Fruit fly (Drosophila melanogaster) whole organism, wandering third instar larva: ENCODE measurements around the gene Herc4.

ENCODE experiments used
- Abd-B ChIP-seq: fragments of >200 bp; optimal IDR thresholded peaks from 2 replicates; lab custom pipeline; 2017; ENCODE audit warnings: missing biosample characterization, missing genetic modification characterization
- CG32264 ChIP-seq: fragments of 200-800 bp; sonication (Bioruptor generic); optimal IDR thresholded peaks from 2 replicates; lab custom pipeline; 2016; ENCODE audit warnings: missing biosample characterization, missing genetic modification characterization
- CG9705 ChIP-seq: fragments of 200-800 bp; sonication (Bioruptor generic); optimal IDR thresholded peaks from 2 replicates; lab custom pipeline; 2018; ENCODE audit warnings: missing biosample characterization, mild to moderate bottlenecking, missing genetic modification characterization
- CrebA ChIP-seq: fragments of 200-800 bp; sonication (Bioruptor generic); optimal IDR thresholded peaks from 2 replicates; lab custom pipeline; 2016; ENCODE audit warnings: missing biosample characterization, mild to moderate bottlenecking, missing genetic modification characterization, borderline replicate concordance
- Dfd ChIP-seq: fragments of >200 bp; optimal IDR thresholded peaks from 2 replicates; lab custom pipeline; 2017; ENCODE audit warnings: missing biosample characterization, missing genetic modification characterization
- GATAd ChIP-seq: sonication (Bioruptor generic); optimal IDR thresholded peaks from 2 replicates; lab custom pipeline; 2016; ENCODE audit warnings: missing biosample characterization, missing genetic modification characterization
- HLH106 ChIP-seq: fragments of 200-800 bp; optimal IDR thresholded peaks from 3 replicates; lab custom pipeline; 2019; ENCODE audit warnings: missing biosample characterization, mild to moderate bottlenecking, missing genetic modification characterization, moderate library complexity
- Hnf4 ChIP-seq: fragments of 200-800 bp; sonication (Bioruptor generic); optimal IDR thresholded peaks from 2 replicates; lab custom pipeline; 2016; ENCODE audit warnings: missing biosample characterization, mild to moderate bottlenecking, missing genetic modification characterization
- Hr83 ChIP-seq: fragments of 200-300 bp; sonication (Bioruptor generic); optimal IDR thresholded peaks from 2 replicates; lab custom pipeline; 2016; ENCODE audit warnings: missing biosample characterization, mild to moderate bottlenecking, missing genetic modification characterization, moderate library complexity; ENCODE audit not compliant: poor library complexity, severe bottlenecking
- Jra ChIP-seq: sonication (Bioruptor generic); optimal IDR thresholded peaks from 2 replicates; lab custom pipeline; 2016; ENCODE audit warnings: missing biosample characterization, missing genetic modification characterization
- Mio ChIP-seq: sonication (Bioruptor generic); optimal IDR thresholded peaks from 2 replicates; lab custom pipeline; 2016; ENCODE audit warnings: missing biosample characterization, missing genetic modification characterization
- Myc ChIP-seq: fragments of >200 bp; optimal IDR thresholded peaks from 2 replicates; lab custom pipeline; 2017
- N ChIP-seq: fragments of >200 bp; optimal IDR thresholded peaks from 2 replicates; lab custom pipeline; 2018; ENCODE audit warnings: missing biosample characterization, missing external identifiers, missing genetic modification characterization
- OdsH ChIP-seq: fragments of 200-800 bp; sonication (Bioruptor generic); optimal IDR thresholded peaks from 2 replicates; lab custom pipeline; 2016; ENCODE audit warnings: missing biosample characterization, mild to moderate bottlenecking, missing genetic modification characterization
- Rel ChIP-seq, 2 experiments: fragments of 200-800 bp; sonication (Bioruptor generic) in 1 of 2; optimal IDR thresholded peaks; 2 replicates in 1 of 2; 3 replicates in 1 of 2; lab custom pipeline; 2016 to 2019; ENCODE audit warnings: mild to moderate bottlenecking in 2 of 2, missing biosample characterization in 2 of 2, missing genetic modification characterization in 2 of 2, moderate library complexity in 1 of 2
- Sp1 ChIP-seq: fragments of 200-800 bp; sonication (Bioruptor generic); optimal IDR thresholded peaks from 3 replicates; lab custom pipeline; 2019; ENCODE audit warnings: missing biosample characterization, mild to moderate bottlenecking, missing genetic modification characterization, moderate library complexity
- Vsx2 ChIP-seq: fragments of 200-300, 225-300 bp; sonication (Bioruptor generic); optimal IDR thresholded peaks from 2 replicates; lab custom pipeline; 2018; ENCODE audit warnings: missing biosample characterization, missing genetic modification characterization; ENCODE audit not compliant: partially characterized antibody
- br ChIP-seq: fragments of 200-800 bp; sonication (Bioruptor generic); optimal IDR thresholded peaks from 2 replicates; lab custom pipeline; 2016; ENCODE audit warnings: missing biosample characterization, missing genetic modification characterization
- brk ChIP-seq: fragments of 200-800 bp; sonication (Bioruptor generic); optimal IDR thresholded peaks from 2 replicates; lab custom pipeline; 2016; ENCODE audit warnings: missing biosample characterization, mild to moderate bottlenecking, missing genetic modification characterization
- dmrt93B ChIP-seq: fragments of 200-800 bp; sonication (Bioruptor generic); optimal IDR thresholded peaks from 2 replicates; lab custom pipeline; 2018; ENCODE audit warnings: missing biosample characterization, mild to moderate bottlenecking, missing genetic modification characterization
- dsf ChIP-seq: sonication (Bioruptor generic); optimal IDR thresholded peaks from 2 replicates; lab custom pipeline; 2016; ENCODE audit warnings: missing biosample characterization, missing genetic modification characterization, borderline replicate concordance
- ey ChIP-seq: fragments of 200-800 bp; sonication (Bioruptor generic); optimal IDR thresholded peaks from 2 replicates; lab custom pipeline; 2016; ENCODE audit warnings: missing biosample characterization, missing genetic modification characterization
- foxo ChIP-seq, 2 experiments: fragments of 200-800 bp; sonication (Bioruptor generic); optimal IDR thresholded peaks; 2 replicates in 1 of 2; 3 replicates in 1 of 2; lab custom pipeline; 2016 to 2017; ENCODE audit warnings: missing biosample characterization in 2 of 2, missing genetic modification characterization in 2 of 2
- h ChIP-seq: fragments of 200-800 bp; sonication (Bioruptor generic); optimal IDR thresholded peaks from 3 replicates; lab custom pipeline; 2016; ENCODE audit warnings: missing biosample characterization, mild to moderate bottlenecking, missing genetic modification characterization
- jim ChIP-seq: fragments of 175-275, 200-325 bp; sonication (Bioruptor generic); optimal IDR thresholded peaks from 2 replicates; lab custom pipeline; 2016; ENCODE audit warnings: missing biosample characterization, mild to moderate bottlenecking, missing genetic modification characterization
- lola ChIP-seq: fragments of >200 bp; optimal IDR thresholded peaks from 2 replicates; lab custom pipeline; 2017; ENCODE audit warnings: missing biosample characterization, missing genetic modification characterization
- pan ChIP-seq: fragments of >200 bp; optimal IDR thresholded peaks from 2 replicates; lab custom pipeline; 2017
- psq ChIP-seq: fragments of 200-800 bp; sonication (Bioruptor generic); optimal IDR thresholded peaks from 3 replicates; lab custom pipeline; 2017; ENCODE audit warnings: missing biosample characterization, mild to moderate bottlenecking, missing genetic modification characterization, moderate library complexity
- rgr ChIP-seq: fragments of 200-800 bp; sonication (Bioruptor generic); optimal IDR thresholded peaks from 3 replicates; lab custom pipeline; 2016; ENCODE audit warnings: missing biosample characterization, mild to moderate bottlenecking, missing genetic modification characterization
- sv ChIP-seq: fragments of 200-800 bp; sonication (Bioruptor generic); optimal IDR thresholded peaks from 3 replicates; lab custom pipeline; 2016; ENCODE audit warnings: missing biosample characterization, missing genetic modification characterization
- tai ChIP-seq: sonication (Bioruptor generic); optimal IDR thresholded peaks from 2 replicates; lab custom pipeline; 2016; ENCODE audit warnings: missing biosample characterization, missing genetic modification characterization
- woc ChIP-seq: sonication (Bioruptor generic); optimal IDR thresholded peaks from 2 replicates; lab custom pipeline; 2016; ENCODE audit warnings: missing biosample characterization, mild to moderate bottlenecking, missing genetic modification characterization

The Herc4 gene

dm6 chr3L:1302234-1302949 lies 11.1 kb upstream of the Herc4 start, which contains the start of the genes Rac1 and Acat2:
TSS of gene Rac1 (minus strand) at chr3L:1302683.
TSS of gene Acat2 (plus strand) at chr3L:1302944.
- TF ChIP-seq Rel (GFP tag; optimal IDR thresholded peaks at IDR 0.05; lab: Kevin White, UChicago) = no peak
- TF ChIP-seq Rel (tag; optimal IDR thresholded peaks at IDR 0.05; lab: Kevin White, UChicago) = peak; percentile 36
- no peak for TF ChIP-seq GATAd (GFP tag; lab: Kevin White, UChicago)
- peak; percentile 4 for TF ChIP-seq sv (GFP tag; lab: Kevin White, UChicago)
- TF ChIP-seq Myc (lab: Kevin White, UChicago) = peak; percentile 32

- TF ChIP-seq jim (no peak), Sp1 (GFP tag; lab: Kevin White, UChicago) (no peak), woc (no peak), N (GFP tag; lab: Kevin White, UChicago) (no peak), GATAd (GFP tag; lab: Kevin White, UChicago) (no peak), tai (GFP tag; lab: Kevin White, UChicago) (no peak), Hr83 (GFP tag; lab: Kevin White, UChicago) (no peak), CrebA (no peak)
These were observed 10.5 kb upstream of the Herc4 start for dm6 chr3L:1302950-1303352.

- TF ChIP-seq dmrt93B (GFP tag; lab: Kevin White, UChicago) (no peak), tai (GFP tag; lab: Kevin White, UChicago) (no peak), h (GFP tag; lab: Kevin White, UChicago) (no peak), Rel (GFP tag; optimal IDR thresholded peaks at IDR 0.05; lab: Kevin White, UChicago) (no peak), Rel (tag; optimal IDR thresholded peaks at IDR 0.05; lab: Kevin White, UChicago) (no peak)
- TF ChIP-seq, all 38 proteins: peak for 0
These were observed 8.2 kb upstream of the Herc4 start for dm6 chr3L:1305317-1305716.

dm6 chr3L:1307005-1307632 lies 6.4 kb upstream of the Herc4 start, which contains the start of the genes Ctr9 and Nt5a:
TSS of gene Ctr9 (plus strand) at chr3L:1307224.
TSS of gene Nt5a (minus strand) at chr3L:1307418.
- peak; percentile 55 for TF ChIP-seq HLH106
- TF ChIP-seq h (GFP tag; lab: Kevin White, UChicago) = no peak
- no peak for TF ChIP-seq Jra (GFP tag; lab: Kevin White, UChicago)
- peak; percentile 89 for TF ChIP-seq Hr83 (GFP tag; lab: Kevin White, UChicago)
- no peak for TF ChIP-seq Rel (GFP tag; optimal IDR thresholded peaks at IDR 0.05; lab: Kevin White, UChicago)
- peak; percentile 66 for TF ChIP-seq Rel (tag; optimal IDR thresholded peaks at IDR 0.05; lab: Kevin White, UChicago)
- no peak for TF ChIP-seq Dfd
- TF ChIP-seq br (GFP tag; lab: Kevin White, UChicago) = no peak
- peak; percentile 38 for TF ChIP-seq CG9705 (GFP tag; lab: Kevin White, UChicago)
- no peak for TF ChIP-seq tai (GFP tag; lab: Kevin White, UChicago)
- TF ChIP-seq Abd-B (GFP tag; lab: Kevin White, UChicago) = no peak
- peak in 1 of 2 experiments; percentile 69 for TF ChIP-seq foxo (GFP tag; optimal IDR thresholded peaks at IDR 0.05; lab: Kevin White, UChicago)
- TF ChIP-seq lola = no peak
- peak; percentile 44 for TF ChIP-seq Sp1 (GFP tag; lab: Kevin White, UChicago)
- peak; percentile 56 for TF ChIP-seq OdsH (GFP tag; lab: Kevin White, UChicago)
- TF ChIP-seq dsf (GFP tag; lab: Kevin White, UChicago) = no peak
- peak; percentile 90 for TF ChIP-seq Myc (lab: Kevin White, UChicago)
- TF ChIP-seq jim = no peak
- TF ChIP-seq CrebA = no peak
- no peak for TF ChIP-seq dmrt93B (GFP tag; lab: Kevin White, UChicago)
- TF ChIP-seq Hnf4 (GFP tag; lab: Kevin White, UChicago) = no peak
- TF ChIP-seq psq (GFP tag; lab: Kevin White, UChicago) = peak; percentile 75
- no peak for TF ChIP-seq Mio (GFP tag; lab: Kevin White, UChicago)
- TF ChIP-seq CG32264 = no peak
- peak; percentile 64 for TF ChIP-seq rgr (GFP tag; lab: Kevin White, UChicago)
- peak; percentile 58 for TF ChIP-seq ey (GFP tag; lab: Kevin White, UChicago)
- TF ChIP-seq pan = no peak
- TF ChIP-seq brk (GFP tag; lab: Kevin White, UChicago) = no peak
- TF ChIP-seq Vsx2 = no peak
- TF ChIP-seq, all 38 proteins: peak for 11
